Worm (Caenorhabditis elegans) whole organism, mixed stage, embryonic: Measurements from ENCODE around the gene ina-1.

Source experiments
- M03D4.4 ChIP-seq: sonication (generic microtip); optimal IDR thresholded peaks from 2 replicates; lab custom pipeline; 2017; ENCODE audit warnings: mild to moderate bottlenecking, missing genetic modification characterization, missing compliant biosample characterization
- blmp-1 ChIP-seq: fragments of 150-350 bp; optimal IDR thresholded peaks from 2 replicates; lab custom pipeline; 2014; ENCODE audit warnings: missing biosample characterization, missing genetic modification characterization
- ceh-39 ChIP-seq: fragments of 150-350 bp; optimal IDR thresholded peaks from 2 replicates; lab custom pipeline; 2014; ENCODE audit warnings: missing biosample characterization, missing genetic modification characterization
- ceh-43 ChIP-seq: fragments of 200-800 bp; sonication (Bioruptor generic); optimal IDR thresholded peaks from 2 replicates; lab custom pipeline; 2018; ENCODE audit warnings: mild to moderate bottlenecking, missing genetic modification characterization, moderate library complexity, missing compliant biosample characterization
- ceh-83 ChIP-seq: fragments of 200-800 bp; sonication (Bioruptor generic); optimal IDR thresholded peaks from 2 replicates; lab custom pipeline; 2018; ENCODE audit warnings: mild to moderate bottlenecking, missing genetic modification characterization, missing compliant biosample characterization
- ces-1 ChIP-seq: fragments of 150-350 bp; optimal IDR thresholded peaks from 2 replicates; lab custom pipeline; 2014; ENCODE audit warnings: missing biosample characterization, missing genetic modification reagents, missing genetic modification characterization
- cnd-1 ChIP-seq: fragments of 200-800 bp; sonication (Bioruptor generic); optimal IDR thresholded peaks from 2 replicates; lab custom pipeline; 2018; ENCODE audit warnings: mild to moderate bottlenecking, missing genetic modification characterization, missing compliant biosample characterization
- drap-1 ChIP-seq: fragments of 200-800 bp; sonication (Bioruptor generic); optimal IDR thresholded peaks from 3 replicates; lab custom pipeline; 2018; ENCODE audit warnings: mild to moderate bottlenecking, missing genetic modification characterization, missing compliant biosample characterization
- elt-3 ChIP-seq: fragments of 150-350 bp; optimal IDR thresholded peaks from 2 replicates; lab custom pipeline; 2014; ENCODE audit warnings: missing biosample characterization, missing genetic modification characterization
- flh-1 ChIP-seq: fragments of 200-800 bp; sonication (Bioruptor generic); optimal IDR thresholded peaks from 2 replicates; lab custom pipeline; 2018; ENCODE audit warnings: mild to moderate bottlenecking, missing genetic modification characterization, moderate library complexity, missing compliant biosample characterization
- ham-2 ChIP-seq: fragments of 200-800 bp; sonication (Bioruptor generic); optimal IDR thresholded peaks from 2 replicates; lab custom pipeline; 2018; ENCODE audit warnings: mild to moderate bottlenecking, missing genetic modification characterization, missing compliant biosample characterization
- hlh-1 ChIP-seq: fragments of 150-350 bp; optimal IDR thresholded peaks from 2 replicates; lab custom pipeline; 2014; ENCODE audit warnings: missing biosample characterization, missing genetic modification reagents, missing genetic modification characterization
- lin-13 ChIP-seq: fragments of 150-350 bp; optimal IDR thresholded peaks from 2 replicates; lab custom pipeline; 2014; ENCODE audit warnings: missing biosample characterization, missing genetic modification characterization
- lin-32 ChIP-seq: fragments of 200-800 bp; sonication (Bioruptor generic); optimal IDR thresholded peaks from 2 replicates; lab custom pipeline; 2018; ENCODE audit warnings: mild to moderate bottlenecking, missing genetic modification characterization, missing compliant biosample characterization
- lsy-2 ChIP-seq: fragments of 150-350 bp; optimal IDR thresholded peaks from 2 replicates; lab custom pipeline; 2014; ENCODE audit warnings: missing biosample characterization, missing genetic modification characterization
- mep-1 ChIP-seq: fragments of 150-350 bp; optimal IDR thresholded peaks from 2 replicates; lab custom pipeline; 2017; ENCODE audit warnings: missing biosample characterization, missing genetic modification reagents, missing genetic modification characterization, inconsistent platforms
- mls-2 ChIP-seq: sonication (generic microtip); optimal IDR thresholded peaks from 2 replicates; lab custom pipeline; 2016; ENCODE audit warnings: mild to moderate bottlenecking, missing genetic modification characterization, moderate library complexity, missing compliant biosample characterization
- nhr-12 ChIP-seq: fragments of 150-350 bp; optimal IDR thresholded peaks from 2 replicates; lab custom pipeline; 2014; ENCODE audit warnings: missing biosample characterization, missing genetic modification characterization
- nhr-2 ChIP-seq: fragments of 150-350 bp; optimal IDR thresholded peaks from 2 replicates; lab custom pipeline; 2014; ENCODE audit warnings: missing biosample characterization, missing genetic modification characterization
- nhr-28 ChIP-seq: fragments of 150-350 bp; optimal IDR thresholded peaks from 2 replicates; lab custom pipeline; 2014; ENCODE audit warnings: missing biosample characterization, missing genetic modification characterization
- nhr-76 ChIP-seq: sonication (generic microtip); optimal IDR thresholded peaks from 2 replicates; lab custom pipeline; 2017; ENCODE audit warnings: missing biosample characterization, missing genetic modification characterization
- sptf-1 ChIP-seq: sonication (generic microtip); optimal IDR thresholded peaks from 2 replicates; lab custom pipeline; 2017; ENCODE audit warnings: mild to moderate bottlenecking, missing genetic modification characterization, moderate library complexity, missing compliant biosample characterization
- tbx-8 ChIP-seq: fragments of 200-800 bp; sonication (Bioruptor generic); optimal IDR thresholded peaks from 2 replicates; lab custom pipeline; 2018; ENCODE audit warnings: mild to moderate bottlenecking, missing genetic modification characterization, moderate library complexity, missing compliant biosample characterization
- unc-120 ChIP-seq: sonication (generic microtip); optimal IDR thresholded peaks from 2 replicates; lab custom pipeline; 2017; ENCODE audit warnings: missing genetic modification characterization, missing compliant biosample characterization; ENCODE audit not compliant: poor library complexity, severe bottlenecking
- unc-62 ChIP-seq: fragments of 150-350 bp; optimal IDR thresholded peaks from 2 replicates; lab custom pipeline; 2014; ENCODE audit warnings: missing biosample characterization, missing genetic modification reagents, missing genetic modification characterization
- zip-8 ChIP-seq: fragments of 150-350 bp; optimal IDR thresholded peaks from 2 replicates; lab custom pipeline; 2014; ENCODE audit warnings: missing biosample characterization, missing genetic modification characterization
- ztf-11 ChIP-seq: fragments of 150-350 bp; optimal IDR thresholded peaks from 2 replicates; lab custom pipeline; 2014; ENCODE audit warnings: missing biosample characterization, missing genetic modification characterization

Gene ina-1

DNA sequence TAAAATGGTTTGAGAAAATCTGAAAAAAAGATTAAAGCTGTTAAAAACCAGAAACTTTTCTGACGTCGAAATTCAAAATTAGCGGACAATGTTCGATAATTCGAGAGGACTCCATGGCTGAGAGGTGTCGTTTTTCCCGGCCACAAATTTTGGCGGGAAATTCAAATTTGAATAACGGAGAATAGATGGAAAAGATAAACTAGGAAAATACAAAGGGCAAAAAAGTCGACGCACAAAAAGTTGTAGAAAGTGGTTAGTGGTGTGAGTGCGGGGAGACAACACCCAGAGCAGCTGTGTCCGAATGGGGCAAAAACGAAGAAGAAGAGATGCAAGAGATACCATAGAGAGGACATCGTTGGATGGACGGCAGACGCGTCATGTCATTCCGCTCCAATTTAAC lies 18.5 kb upstream of the ina-1 start, which contains the start of gene cls-3:
Gene cls-3 (minus strand): TSS at position 19 of the 400 bp plus-strand sequence.
- TF ChIP-seq lin-32 (no peak), cnd-1 (tag; lab: Kevin White, UChicago) (peak; percentile 35), lin-13 (no peak), hlh-1 (tag; lab: Kevin White, UChicago) (peak; percentile 40), ces-1 (GFP tag; lab: Kevin White, UChicago) (peak; percentile 20), ceh-83 (GFP tag; lab: Kevin White, UChicago) (peak; percentile 8)

DNA sequence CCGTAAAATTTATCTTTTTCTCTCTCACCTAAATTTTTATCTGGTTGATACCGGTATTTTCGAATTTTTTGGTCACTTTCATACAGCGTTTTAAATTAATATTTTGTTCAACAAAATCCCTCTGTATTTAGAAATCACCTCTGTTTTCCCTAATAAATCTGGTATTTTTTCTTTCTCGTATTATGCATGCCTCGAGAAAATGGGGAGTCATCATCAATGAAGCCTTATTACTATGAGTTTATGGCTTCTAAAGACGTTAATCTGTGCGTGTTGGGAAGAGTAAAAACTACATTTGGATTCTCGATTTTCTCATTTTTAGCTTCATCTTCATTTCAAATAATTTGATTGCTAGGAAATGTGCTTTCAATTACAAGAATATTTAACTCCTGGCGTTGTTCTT lies 13.1 kb upstream of the ina-1 start, which contains the start of gene ZC84.7:
Gene ZC84.7 (plus strand): TSS at position 301 of the 400 bp plus-strand sequence.
- no peak for TF ChIP-seq zip-8 (tag; lab: Kevin White, UChicago)
- no peak for TF ChIP-seq sptf-1 (tag; lab: Kevin White, UChicago)
- TF ChIP-seq mep-1 (tag; lab: Kevin White, UChicago), result no peak
- TF ChIP-seq ceh-43, result no peak
- no peak for TF ChIP-seq nhr-12 (tag; lab: Kevin White, UChicago)
- no peak for TF ChIP-seq flh-1 (GFP tag; lab: Kevin White, UChicago)
- TF ChIP-seq M03D4.4 (tag; lab: Kevin White, UChicago), result no peak
- no peak for TF ChIP-seq unc-120 (tag; lab: Kevin White, UChicago)
- TF ChIP-seq unc-62 (GFP tag; lab: Kevin White, UChicago), result no peak
- TF ChIP-seq nhr-28 (tag; lab: Kevin White, UChicago), result no peak
- no peak for TF ChIP-seq drap-1 (GFP tag; lab: Kevin White, UChicago)
- TF ChIP-seq ceh-83 (GFP tag; lab: Kevin White, UChicago), result no peak

ce11 chrIII:9181246-9181645 lies 8.6 kb upstream of the ina-1 start, which contains the start of gene tax-4:
TSS of gene tax-4 (plus strand) at chrIII:9181546.
- no peak for TF ChIP-seq tbx-8 (GFP tag; lab: Kevin White, UChicago)

- TF ChIP-seq nhr-12 (tag; lab: Kevin White, UChicago) (no peak), unc-62 (GFP tag; lab: Kevin White, UChicago) (peak; percentile 58)
Measured at ce11 chrIII:9177874-9178273, 5.3 kb upstream of the ina-1 start.

DNA sequence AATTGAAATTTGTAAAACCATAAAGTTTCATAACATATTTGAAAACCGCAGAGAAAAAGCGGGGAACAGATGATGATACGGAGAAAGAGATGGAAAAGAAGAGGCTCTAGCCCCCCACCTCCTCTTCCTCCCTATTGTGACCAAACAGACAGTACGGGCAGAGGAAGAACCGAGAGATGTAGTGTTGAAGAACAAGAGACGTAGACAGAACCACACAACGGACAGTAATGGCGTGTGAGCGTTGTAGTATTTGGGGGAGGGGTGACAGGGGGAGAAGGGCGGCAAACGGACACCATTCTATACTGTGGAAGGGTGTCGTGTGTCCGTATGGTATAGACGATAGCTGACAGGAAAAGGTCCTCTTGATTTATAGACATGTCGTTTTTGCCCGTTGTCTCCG lies 3.4 kb upstream of the ina-1 start:
- no peak for TF ChIP-seq flh-1 (GFP tag; lab: Kevin White, UChicago)
- no peak for TF ChIP-seq drap-1 (GFP tag; lab: Kevin White, UChicago)
- TF ChIP-seq ham-2 (GFP tag; lab: Kevin White, UChicago), result peak; percentile 24
- no peak for TF ChIP-seq lsy-2 (tag; lab: Kevin White, UChicago)
- no peak for TF ChIP-seq ceh-43
- no peak for TF ChIP-seq M03D4.4 (tag; lab: Kevin White, UChicago)
- TF ChIP-seq cnd-1 (tag; lab: Kevin White, UChicago), result peak; percentile 4
- TF ChIP-seq nhr-28 (tag; lab: Kevin White, UChicago), result no peak
- TF ChIP-seq mls-2 (tag; lab: Kevin White, UChicago), result peak; percentile 21
- TF ChIP-seq tbx-8 (GFP tag; lab: Kevin White, UChicago), result no peak
- TF ChIP-seq ceh-39, result no peak
- peak; percentile 85 for TF ChIP-seq nhr-2 (tag; lab: Kevin White, UChicago)
- TF ChIP-seq nhr-76 (tag; lab: Kevin White, UChicago), result no peak
- TF ChIP-seq elt-3 (tag; lab: Kevin White, UChicago), result no peak
- peak; percentile 58 for TF ChIP-seq unc-62 (GFP tag; lab: Kevin White, UChicago)
- TF ChIP-seq blmp-1 (tag; lab: Kevin White, UChicago), result no peak
- peak; percentile 24 for TF ChIP-seq sptf-1 (tag; lab: Kevin White, UChicago)
- TF ChIP-seq unc-120 (tag; lab: Kevin White, UChicago), result no peak

DNA sequence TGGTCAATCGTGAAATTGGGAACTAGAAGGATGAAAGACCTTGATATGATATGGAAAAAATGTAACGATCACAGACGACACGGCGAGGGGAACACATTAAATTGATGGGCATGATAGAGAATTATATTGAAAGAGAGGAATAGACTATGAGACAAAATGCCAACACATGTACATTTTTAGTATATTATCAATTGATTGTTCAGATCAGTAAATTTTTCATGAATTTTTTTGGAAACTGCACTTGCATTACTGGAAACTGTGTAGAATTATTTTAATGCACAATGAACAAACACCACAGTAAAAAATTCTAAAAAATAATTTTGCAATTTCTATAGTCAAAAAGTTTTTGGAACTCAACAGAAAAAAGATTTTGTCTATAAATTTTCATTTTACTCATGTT lies 637 bp upstream of the ina-1 start:
- TF ChIP-seq ceh-43 (no peak), flh-1 (GFP tag; lab: Kevin White, UChicago) (no peak), nhr-2 (tag; lab: Kevin White, UChicago) (no peak), ztf-11 (tag; lab: Kevin White, UChicago) (no peak), lin-32 (no peak)
